Fruit fly (Drosophila melanogaster) whole organism, embryonic: Measurements from ENCODE around the gene CG7970.

Experiments used
- Ada2b ChIP-seq: fragments of 200-800 bp; sonication (Bioruptor generic); IDR thresholded peaks from 2 replicates; pipeline ENCODE4 v1.3.6; 2022; ENCODE audit warnings: missing biosample characterization, missing genetic modification characterization
- Atf3 ChIP-seq: fragments of 200-800 bp; sonication (Bioruptor generic); optimal IDR thresholded peaks from 3 replicates; lab custom pipeline; 2016; ENCODE audit warnings: missing biosample characterization, missing genetic modification characterization
- BEAF-32 ChIP-seq: fragments of 200-800 bp; sonication (Bioruptor generic); optimal IDR thresholded peaks from 3 replicates; lab custom pipeline; 2017; ENCODE audit warnings: missing biosample characterization, missing genetic modification characterization, mild to moderate bottlenecking, moderate library complexity, missing genetic modification reagents
- Bteb2 ChIP-seq: fragments of 200-800 bp; sonication (Bioruptor generic); optimal IDR thresholded peaks from 2 replicates; lab custom pipeline; 2016; ENCODE audit warnings: missing biosample characterization, missing genetic modification characterization
- CG10147 ChIP-seq: fragments of 200-800 bp; sonication (Bioruptor generic); optimal IDR thresholded peaks from 2 replicates; lab custom pipeline; 2019; ENCODE audit warnings: missing biosample characterization, mild to moderate bottlenecking, missing genetic modification characterization, moderate library complexity
- CG10209 ChIP-seq: fragments of 200-800 bp; sonication (Bioruptor generic); optimal IDR thresholded peaks from 3 replicates; lab custom pipeline; 2017; ENCODE audit warnings: missing biosample characterization, mild to moderate bottlenecking, missing genetic modification characterization, missing genetic modification reagents
- CG10462 ChIP-seq: fragments of 200-800 bp; sonication (Bioruptor generic); optimal IDR thresholded peaks from 2 replicates; lab custom pipeline; 2016; ENCODE audit warnings: missing biosample characterization, missing genetic modification characterization
- CG12104 ChIP-seq: fragments of 200-800 bp; sonication (Bioruptor generic); optimal IDR thresholded peaks from 3 replicates; lab custom pipeline; 2016; ENCODE audit warnings: missing biosample characterization, missing genetic modification characterization
- CG12155 ChIP-seq: fragments of 200-800 bp; sonication (Bioruptor generic); optimal IDR thresholded peaks from 3 replicates; lab custom pipeline; 2016; ENCODE audit warnings: missing biosample characterization, missing genetic modification characterization
- CG15073 ChIP-seq: fragments of 200-800 bp; sonication (Bioruptor generic); optimal IDR thresholded peaks from 2 replicates; lab custom pipeline; 2016; ENCODE audit warnings: missing biosample characterization, missing genetic modification characterization
- CG15514 ChIP-seq: fragments of 200-800 bp; sonication (Bioruptor generic); optimal IDR thresholded peaks from 3 replicates; lab custom pipeline; 2017; ENCODE audit warnings: missing biosample characterization, missing genetic modification characterization, mild to moderate bottlenecking, moderate library complexity, missing genetic modification reagents
- CG1603 ChIP-seq: fragments of 200-800 bp; sonication (Bioruptor generic); optimal IDR thresholded peaks from 2 replicates; lab custom pipeline; 2019; ENCODE audit warnings: missing biosample characterization, mild to moderate bottlenecking, missing genetic modification characterization, moderate library complexity
- CG3065 ChIP-seq: fragments of 200-800 bp; sonication (Bioruptor generic); optimal IDR thresholded peaks from 2 replicates; lab custom pipeline; 2016; ENCODE audit warnings: missing biosample characterization, missing genetic modification characterization
- CG3281 ChIP-seq: fragments of 200-800 bp; sonication (Bioruptor generic); optimal IDR thresholded peaks from 3 replicates; lab custom pipeline; 2017; ENCODE audit warnings: missing biosample characterization, mild to moderate bottlenecking, missing genetic modification characterization
- CG33213 ChIP-seq: fragments of 200-800 bp; sonication (Bioruptor generic); optimal IDR thresholded peaks from 3 replicates; lab custom pipeline; 2016; ENCODE audit warnings: missing biosample characterization, missing genetic modification characterization
- CG3726 ChIP-seq: fragments of 200-800 bp; sonication (Bioruptor generic); IDR thresholded peaks from 3 replicates; pipeline ENCODE4, ENCODE4 v1.3.6; 2022; ENCODE audit warnings: missing biosample characterization, missing genetic modification characterization
- CG4617 ChIP-seq: fragments of 200-800 bp; sonication (Bioruptor generic); optimal IDR thresholded peaks from 3 replicates; lab custom pipeline; 2016; ENCODE audit warnings: missing biosample characterization, missing genetic modification characterization, borderline replicate concordance
- CG5953 ChIP-seq: fragments of 200-800 bp; sonication (Bioruptor generic); IDR thresholded peaks from 2 replicates; pipeline ENCODE4 v1.3.6; 2022; ENCODE audit warnings: missing biosample characterization, missing genetic modification characterization
- CG6175 ChIP-seq: fragments of 200-800 bp; sonication (Bioruptor generic); IDR thresholded peaks from 3 replicates; pipeline ENCODE4 v1.3.6; 2022; ENCODE audit warnings: missing biosample characterization, missing genetic modification characterization
- CG6683 ChIP-seq: fragments of 200-800 bp; sonication (Bioruptor generic); optimal IDR thresholded peaks from 2 replicates; lab custom pipeline; 2017; ENCODE audit warnings: missing biosample characterization, mild to moderate bottlenecking, missing genetic modification characterization, missing genetic modification reagents
- CG8290 ChIP-seq, 3 experiments: fragments of 200-800 bp; sonication (Bioruptor generic); optimal IDR thresholded peaks; 2 replicates each; lab custom pipeline; 2016 to 2019; ENCODE audit warnings: missing biosample characterization in 3 of 3, missing genetic modification characterization in 3 of 3, mild to moderate bottlenecking in 2 of 3, moderate library complexity in 1 of 3
- CG8924 ChIP-seq: fragments of 200-800 bp; optimal IDR thresholded peaks from 3 replicates; lab custom pipeline; 2019; ENCODE audit warnings: missing biosample characterization, mild to moderate bottlenecking, missing genetic modification characterization, moderate library complexity
- CG9727 ChIP-seq: fragments of 200-800 bp; sonication (Bioruptor generic); optimal IDR thresholded peaks from 3 replicates; lab custom pipeline; 2017; ENCODE audit warnings: missing biosample characterization, mild to moderate bottlenecking, missing genetic modification characterization
- D ChIP-seq, 2 experiments: fragments of 200-800 bp in 1 of 2; fragments of >200 bp in 1 of 2; sonication (Bioruptor generic) in 1 of 2; optimal IDR thresholded peaks; 2 replicates in 1 of 2; 3 replicates in 1 of 2; lab custom pipeline; 2017; ENCODE audit warnings: mild to moderate bottlenecking in 1 of 2, missing biosample characterization in 1 of 2, missing genetic modification characterization in 1 of 2, missing genetic modification reagents in 1 of 2
- Dfd ChIP-seq, 2 experiments: fragments of >200 bp; optimal IDR thresholded peaks; 2 replicates each; lab custom pipeline; 2017; ENCODE audit warnings: missing biosample characterization in 2 of 2, missing genetic modification characterization in 2 of 2
- H2.0 ChIP-seq: fragments of 200-800 bp; sonication (Bioruptor generic); IDR thresholded peaks from 2 replicates; pipeline ENCODE4 v1.3.6; 2022; ENCODE audit warnings: missing biosample characterization, missing genetic modification characterization
- HmgZ ChIP-seq: fragments of 200-800 bp; sonication (Bioruptor generic); optimal IDR thresholded peaks from 2 replicates; lab custom pipeline; 2018; ENCODE audit warnings: missing biosample characterization, mild to moderate bottlenecking, missing genetic modification characterization
- Hr51 ChIP-seq, 2 experiments: fragments of 200-800 bp; sonication (Bioruptor generic); optimal IDR thresholded peaks; 2 replicates in 1 of 2; 3 replicates in 1 of 2; lab custom pipeline; 2016 to 2018; ENCODE audit warnings: missing biosample characterization in 2 of 2, missing genetic modification characterization in 2 of 2, mild to moderate bottlenecking in 1 of 2, moderate library complexity in 1 of 2
- Hsf ChIP-seq: fragments of 200-800 bp; sonication (Bioruptor generic); optimal IDR thresholded peaks from 3 replicates; lab custom pipeline; 2016; ENCODE audit warnings: missing biosample characterization, missing genetic modification characterization
- Lim3 ChIP-seq: fragments of 200-800 bp; sonication (Bioruptor generic); IDR thresholded peaks from 2 replicates; pipeline ENCODE4 v1.3.6; 2022; ENCODE audit warnings: missing biosample characterization, missing genetic modification characterization
- Nf-YA ChIP-seq: fragments of 200-800 bp; sonication (Bioruptor generic); IDR thresholded peaks from 2 replicates; pipeline ENCODE4 v1.3.6; 2022; ENCODE audit warnings: missing biosample characterization, missing genetic modification characterization
- Pdp1 ChIP-seq, 2 experiments: fragments of 200-800 bp; sonication (Bioruptor generic); optimal IDR thresholded peaks; 3 replicates each; lab custom pipeline; 2016; ENCODE audit warnings: missing biosample characterization in 2 of 2, missing genetic modification characterization in 2 of 2, mild to moderate bottlenecking in 1 of 2, moderate library complexity in 1 of 2
- Sry-β ChIP-seq: fragments of 200-800 bp; sonication (Bioruptor generic); optimal IDR thresholded peaks from 2 replicates; lab custom pipeline; 2018; ENCODE audit warnings: missing biosample characterization, mild to moderate bottlenecking, missing genetic modification characterization, moderate library complexity
- Sry-δ ChIP-seq: fragments of 200-800 bp; sonication (Bioruptor generic); optimal IDR thresholded peaks from 2 replicates; lab custom pipeline; 2016; ENCODE audit warnings: missing biosample characterization, missing genetic modification characterization
- Taf1 ChIP-seq: fragments of 200-800 bp; sonication (Bioruptor generic); IDR thresholded peaks from 2 replicates; pipeline ENCODE4 v1.3.6; 2022; ENCODE audit warnings: missing biosample characterization, missing genetic modification characterization
- ems ChIP-seq: fragments of 200-800 bp; sonication (Bioruptor generic); optimal IDR thresholded peaks from 3 replicates; lab custom pipeline; 2016; ENCODE audit warnings: missing biosample characterization, missing genetic modification characterization
- eve ChIP-seq, 2 experiments: fragments of >200 bp; optimal IDR thresholded peaks; 2 replicates each; lab custom pipeline; 2017; ENCODE audit warnings: missing biosample characterization in 2 of 2, missing genetic modification characterization in 2 of 2
- gcm2 ChIP-seq: fragments of 200-800 bp; sonication (Bioruptor generic); optimal IDR thresholded peaks from 2 replicates; lab custom pipeline; 2016; ENCODE audit warnings: missing biosample characterization, missing genetic modification characterization
- gsb ChIP-seq: fragments of 200-800 bp; sonication (Bioruptor generic); IDR thresholded peaks from 2 replicates; pipeline ENCODE4 v1.3.6; 2022; ENCODE audit warnings: missing biosample characterization, missing genetic modification characterization
- gt ChIP-seq: fragments of 200-800 bp; sonication (Bioruptor generic); IDR thresholded peaks from 2 replicates; pipeline ENCODE4 v1.3.6; 2022; ENCODE audit warnings: missing biosample characterization, missing genetic modification characterization
- lbe ChIP-seq: fragments of 200-800 bp; sonication (Bioruptor generic); optimal IDR thresholded peaks from 2 replicates; lab custom pipeline; 2016; ENCODE audit warnings: missing biosample characterization, mild to moderate bottlenecking, missing genetic modification characterization
- mld ChIP-seq: fragments of 200-800 bp; sonication (Bioruptor generic); IDR thresholded peaks from 3 replicates; pipeline ENCODE4 v1.3.6; 2022; ENCODE audit warnings: missing biosample characterization, missing genetic modification characterization; ENCODE audit not compliant: partially characterized antibody
- nom ChIP-seq: fragments of 200-800 bp; sonication (Bioruptor generic); optimal IDR thresholded peaks from 2 replicates; lab custom pipeline; 2017; ENCODE audit warnings: missing biosample characterization, missing genetic modification characterization, mild to moderate bottlenecking, moderate library complexity, missing genetic modification reagents
- pho ChIP-seq: fragments of 200-800 bp; sonication (Bioruptor generic); optimal IDR thresholded peaks from 2 replicates; lab custom pipeline; 2016; ENCODE audit warnings: missing biosample characterization, missing genetic modification characterization
- row ChIP-seq: fragments of 200-800 bp; sonication (Bioruptor generic); IDR thresholded peaks from 3 replicates; pipeline ENCODE4 v1.3.6; 2022; ENCODE audit warnings: missing biosample characterization, missing genetic modification characterization
- stwl ChIP-seq: fragments of 200-800 bp; sonication (Bioruptor generic); optimal IDR thresholded peaks from 3 replicates; lab custom pipeline; 2018; ENCODE audit warnings: missing biosample characterization, mild to moderate bottlenecking, missing genetic modification characterization, moderate library complexity
- toy ChIP-seq: fragments of 200-800 bp; sonication (Bioruptor generic); IDR thresholded peaks from 2 replicates; pipeline ENCODE4 v1.3.6; 2022; ENCODE audit warnings: missing biosample characterization, missing genetic modification characterization
- twi ChIP-seq: fragments of 200-800 bp; optimal IDR thresholded peaks from 2 replicates; lab custom pipeline; 2019; ENCODE audit warnings: missing biosample characterization, mild to moderate bottlenecking, missing genetic modification characterization, moderate library complexity

CG7970 gene

dm6 chr3L:1644920-1645567 lies 7.5 kb upstream of the CG7970 start, which contains the start of the genes alphaCOP and CG13919 (continued):
- peak; percentile 99 for TF ChIP-seq row (GFP tag; lab: Robert Waterston, UW)
- peak; percentile 96 for TF ChIP-seq CG10209 (GFP tag; lab: Kevin White, UChicago)
- peak; percentile 85 for TF ChIP-seq gt (GFP tag; lab: Robert Waterston, UW)
- TF ChIP-seq CG6683 (GFP tag; lab: Kevin White, UChicago): peak; percentile 82
- peak; percentile 98 for TF ChIP-seq HmgZ
- TF ChIP-seq stwl (tag; lab: Kevin White, UChicago): peak; percentile 83
- peak; percentile 93 for TF ChIP-seq twi (tag; lab: Kevin White, UChicago)
- peak; percentile 92 for TF ChIP-seq Taf1 (GFP tag; lab: Robert Waterston, UW)
- TF ChIP-seq CG3065 (GFP tag; lab: Kevin White, UChicago): peak; percentile 95
- peak; percentile 96 for TF ChIP-seq ems (GFP tag; lab: Kevin White, UChicago)
- TF ChIP-seq Dfd (GFP tag; optimal IDR thresholded peaks at IDR 0.05; lab: Kevin White, UChicago): no peak
- peak; percentile 89 for TF ChIP-seq Ada2b (GFP tag; lab: Robert Waterston, UW)
- peak; percentile 98 for TF ChIP-seq H2.0 (GFP tag; lab: Robert Waterston, UW)
- no peak for TF ChIP-seq eve (GFP tag; optimal IDR thresholded peaks at IDR 0.05; lab: Kevin White, UChicago)
- peak; percentile 78 for TF ChIP-seq CG15073 (GFP tag; lab: Kevin White, UChicago)
- TF ChIP-seq Atf3 (GFP tag; lab: Kevin White, UChicago): peak; percentile 85
- TF ChIP-seq CG15514: peak; percentile 90
- peak; percentile 96 for TF ChIP-seq CG12155 (GFP tag; lab: Kevin White, UChicago)
- peak; percentile 93 for TF ChIP-seq gsb (GFP tag; lab: Robert Waterston, UW)
- TF ChIP-seq Nf-YA: peak; percentile 81
- TF ChIP-seq lbe (GFP tag; lab: Kevin White, UChicago): peak; percentile 96
- TF ChIP-seq Pdp1 (GFP tag; optimal IDR thresholded peaks at IDR 0.05; lab: Kevin White, UChicago): peak; percentile 93 to 96
- peak; percentile 93 for TF ChIP-seq CG3726
- TF ChIP-seq CG33213 (GFP tag; lab: Kevin White, UChicago): peak; percentile 80
- peak; percentile 97 for TF ChIP-seq Hsf
- TF ChIP-seq gcm2 (GFP tag; lab: Kevin White, UChicago): peak; percentile 90
- TF ChIP-seq CG5953 (GFP tag; lab: Robert Waterston, UW): peak; percentile 97
- peak; percentile 83 for TF ChIP-seq CG6175
- peak; percentile 94 for TF ChIP-seq Bteb2
- TF ChIP-seq CG3281 (GFP tag; lab: Kevin White, UChicago): peak; percentile 91
- TF ChIP-seq CG10147 (GFP tag; lab: Kevin White, UChicago): peak; percentile 90
- TF ChIP-seq nom: peak; percentile 92
- TF ChIP-seq BEAF-32 (GFP tag; lab: Kevin White, UChicago): peak; percentile 50
- TF ChIP-seq pho (GFP tag; lab: Kevin White, UChicago): peak; percentile 93
- peak; percentile 97 for TF ChIP-seq CG10462
- peak; percentile 60 for TF ChIP-seq Sry-β (GFP tag; lab: Kevin White, UChicago)
- TF ChIP-seq CG9727: peak; percentile 98
- TF ChIP-seq D (optimal IDR thresholded peaks at IDR 0.05; lab: Kevin White, UChicago): no peak
- TF ChIP-seq D (GFP tag; optimal IDR thresholded peaks at IDR 0.05; lab: Kevin White, UChicago): peak; percentile 88
- peak; percentile 97 for TF ChIP-seq CG8290 (GFP tag; optimal IDR thresholded peaks at IDR 0.05; lab: Kevin White, UChicago)
- peak; percentile 79 to 85 for TF ChIP-seq CG8290 (tag; optimal IDR thresholded peaks at IDR 0.05; lab: Kevin White, UChicago)
- TF ChIP-seq Sry-δ (GFP tag; lab: Kevin White, UChicago): peak; percentile 54
- peak; percentile 92 for TF ChIP-seq Lim3 (GFP tag; lab: Robert Waterston, UW)
- peak; percentile 97 for TF ChIP-seq CG8924 (tag; lab: Kevin White, UChicago)
- no peak for TF ChIP-seq mld (GFP tag; lab: Robert Waterston, UW)
- TF ChIP-seq Hr51 (GFP tag; optimal IDR thresholded peaks at IDR 0.05; lab: Kevin White, UChicago): peak; percentile 93 to 97
- peak; percentile 95 for TF ChIP-seq CG12104
- TF ChIP-seq CG4617 (GFP tag; lab: Kevin White, UChicago): peak; percentile 98
- TF ChIP-seq CG1603 (tag; lab: Kevin White, UChicago): peak; percentile 86
- peak; percentile 92 for TF ChIP-seq toy (GFP tag; lab: Robert Waterston, UW)
